Worm (Caenorhabditis elegans) whole organism, early embryonic: ENCODE measurements around the gene Y54F10BM.22.

Experiments
- B0310.2 ChIP-seq: sonication (generic microtip); optimal IDR thresholded peaks from 2 replicates; lab custom pipeline; 2016; ENCODE audit warnings: mild to moderate bottlenecking, missing genetic modification characterization, missing compliant biosample characterization
- F13C5.2 ChIP-seq: sonication (generic microtip); optimal IDR thresholded peaks from 2 replicates; lab custom pipeline; 2017; ENCODE audit warnings: mild to moderate bottlenecking, missing genetic modification characterization, inconsistent platforms, missing compliant biosample characterization
- ama-1 ChIP-seq: fragments of 150-350 bp; optimal IDR thresholded peaks from 2 replicates; lab custom pipeline; 2014
- ceh-36 ChIP-seq: sonication (generic microtip); optimal IDR thresholded peaks from 2 replicates; lab custom pipeline; 2016; ENCODE audit warnings: missing genetic modification characterization, inconsistent platforms, missing compliant biosample characterization
- flt-1 ChIP-seq: fragments of 200-800 bp; sonication (Bioruptor generic); IDR thresholded peaks from 2 replicates; pipeline ENCODE4 v1.3.6; 2022; ENCODE audit warnings: missing genetic modification characterization, missing compliant biosample characterization
- hmbx-1 ChIP-seq: sonication (generic microtip); optimal IDR thresholded peaks from 2 replicates; lab custom pipeline; 2016; ENCODE audit warnings: mild to moderate bottlenecking, missing genetic modification characterization, missing compliant biosample characterization
- hmg-4 ChIP-seq: fragments of 200-800 bp; sonication (Bioruptor generic); optimal IDR thresholded peaks from 2 replicates; lab custom pipeline; 2018; ENCODE audit warnings: mild to moderate bottlenecking, missing genetic modification characterization, missing compliant biosample characterization
- hnd-1 ChIP-seq: sonication (generic microtip); optimal IDR thresholded peaks from 2 replicates; lab custom pipeline; 2016; ENCODE audit warnings: missing genetic modification characterization, missing compliant biosample characterization
- pes-1 ChIP-seq: fragments of 200-800 bp; sonication (Bioruptor generic); IDR thresholded peaks from 2 replicates; pipeline ENCODE4 v1.3.6; 2022; ENCODE audit warnings: missing genetic modification reagents, missing genetic modification characterization, missing compliant biosample characterization
- sea-1 ChIP-seq: fragments of 200-800 bp; sonication (Bioruptor generic); conservative IDR thresholded peaks from 2 replicates; pipeline ENCODE4 v1.3.6; 2022; ENCODE audit warnings: missing genetic modification characterization, missing compliant biosample characterization

ce11 chrIII:2316439-2316838 is 35.7 kb downstream of the Y54F10BM.22 start:
- no peak for TF ChIP-seq ama-1 (lab: Kevin White, UChicago)
- no peak for TF ChIP-seq hmbx-1 (tag; lab: Kevin White, UChicago)
- TF ChIP-seq sea-1 = no peak
- TF ChIP-seq B0310.2 (tag; lab: Kevin White, UChicago) = no peak
- no peak for TF ChIP-seq flt-1 (GFP tag; lab: Robert Waterston, UW)
- no peak for TF ChIP-seq F13C5.2 (tag; lab: Kevin White, UChicago)
- no peak for TF ChIP-seq hnd-1 (tag; lab: Kevin White, UChicago)
- no peak for TF ChIP-seq hmg-4 (GFP tag; lab: Kevin White, UChicago)
- no peak for TF ChIP-seq ceh-36
- no peak for TF ChIP-seq pes-1 (GFP tag; lab: Robert Waterston, UW)
